Worm (Caenorhabditis elegans): ENCODE data around the gene gex-2.

ce11 chrIV:604144-604543, 31.6 kb downstream of the gex-2 start, which contains the start of gene col-102:
- no peak for TF ChIP-seq him-1 (tag; optimal IDR thresholded peaks at IDR 0.05)
- no peak for TF ChIP-seq W03F9.2 (tag; optimal IDR thresholded peaks at IDR 0.05)
- no peak for TF ChIP-seq dao-5 (tag; optimal IDR thresholded peaks at IDR 0.05)
